Worm (Caenorhabditis elegans) whole organism, late embryonic: ENCODE data around the gene sfxn-1.3.

Experiments
- fax-1 ChIP-seq: sonication (generic microtip); optimal IDR thresholded peaks from 2 replicates; lab custom pipeline; 2016; ENCODE audit warnings: missing genotype, missing genetic modification characterization, missing compliant biosample characterization
- hlh-8 ChIP-seq: sonication (generic microtip); optimal IDR thresholded peaks from 2 replicates; lab custom pipeline; 2016; ENCODE audit warnings: missing genotype, missing genetic modification characterization, missing compliant biosample characterization
- lim-6 ChIP-seq: sonication (generic microtip); optimal IDR thresholded peaks from 2 replicates; lab custom pipeline; 2016; ENCODE audit warnings: missing genetic modification characterization, missing compliant biosample characterization
- nhr-232 ChIP-seq: sonication (generic microtip); optimal IDR thresholded peaks from 2 replicates; lab custom pipeline; 2016; ENCODE audit warnings: missing genetic modification characterization, missing compliant biosample characterization
- ref-2 ChIP-seq: sonication (generic microtip); optimal IDR thresholded peaks from 2 replicates; lab custom pipeline; 2016; ENCODE audit warnings: missing genetic modification characterization, missing compliant biosample characterization
- rnt-1 ChIP-seq: sonication (generic microtip); optimal IDR thresholded peaks from 2 replicates; lab custom pipeline; 2016; ENCODE audit warnings: missing genetic modification characterization, missing compliant biosample characterization
- tbx-7 ChIP-seq: sonication (generic microtip); optimal IDR thresholded peaks from 2 replicates; lab custom pipeline; 2016; ENCODE audit warnings: missing genotype, missing genetic modification characterization, missing compliant biosample characterization

DNA sequence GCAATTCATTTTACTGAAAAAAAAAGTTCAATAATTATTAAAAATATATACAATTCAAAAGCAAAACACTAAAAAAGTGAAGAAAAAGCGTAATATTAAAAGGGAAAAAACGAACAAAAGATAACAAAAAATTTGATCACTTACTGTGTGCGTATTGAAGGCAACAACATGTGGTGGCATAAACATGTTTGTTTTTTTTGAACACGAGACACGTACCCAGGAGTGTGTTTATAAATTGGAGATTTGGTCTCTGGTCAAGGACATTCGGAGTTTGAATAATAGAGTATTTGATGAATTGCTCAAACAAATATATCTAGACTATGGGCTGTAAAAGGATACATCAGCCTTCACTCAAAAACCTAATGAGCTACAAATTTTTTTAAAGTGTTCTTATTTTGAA lies 11.0 kb upstream of the sfxn-1.3 start:
- no peak for TF ChIP-seq fax-1
- no peak for TF ChIP-seq ref-2
- TF ChIP-seq rnt-1 (tag; lab: Kevin White, UChicago), result no peak
- TF ChIP-seq hlh-8 (tag; lab: Kevin White, UChicago), result no peak
- no peak for TF ChIP-seq lim-6 (tag; lab: Kevin White, UChicago)
- TF ChIP-seq nhr-232 (tag; lab: Kevin White, UChicago), result no peak
- TF ChIP-seq tbx-7, result no peak
